Fruit fly (Drosophila melanogaster) whole organism, embryonic: ENCODE results near the gene Dhdds.

Source experiments
- Bdp1 ChIP-seq: fragments of 200-800 bp; sonication (Bioruptor generic); optimal IDR thresholded peaks from 3 replicates; lab custom pipeline; 2016; ENCODE audit warnings: missing biosample characterization, missing genetic modification characterization
- BtbVII ChIP-seq: fragments of 200-800 bp; sonication (Bioruptor generic); optimal IDR thresholded peaks from 3 replicates; lab custom pipeline; 2017; ENCODE audit warnings: missing biosample characterization, mild to moderate bottlenecking, missing genetic modification characterization
- CG11504 ChIP-seq: fragments of 200-800 bp; sonication (Bioruptor generic); optimal IDR thresholded peaks from 3 replicates; lab custom pipeline; 2019; ENCODE audit warnings: missing biosample characterization, mild to moderate bottlenecking, missing genetic modification characterization, moderate library complexity
- CG12391 ChIP-seq: fragments of 200-800 bp; sonication (Bioruptor generic); optimal IDR thresholded peaks from 3 replicates; lab custom pipeline; 2018; ENCODE audit warnings: missing biosample characterization, mild to moderate bottlenecking, missing genetic modification characterization, moderate library complexity
- CG12659 ChIP-seq: fragments of 200-800 bp; sonication (Bioruptor generic); optimal IDR thresholded peaks from 3 replicates; lab custom pipeline; 2017; ENCODE audit warnings: mild to moderate bottlenecking, missing biosample characterization, missing genetic modification reagents, missing genetic modification characterization
- CG14014 ChIP-seq: fragments of 200-800 bp; sonication (Bioruptor generic); IDR thresholded peaks from 2 replicates; pipeline ENCODE4 v1.3.6; 2022; ENCODE audit warnings: missing biosample characterization, missing genetic modification characterization
- CG14441 ChIP-seq: fragments of 200-800 bp; sonication (Bioruptor generic); IDR thresholded peaks from 2 replicates; pipeline ENCODE4 v1.3.6; 2022; ENCODE audit warnings: missing biosample characterization, missing genetic modification characterization
- CG15073 ChIP-seq: fragments of 200-800 bp; sonication (Bioruptor generic); optimal IDR thresholded peaks from 2 replicates; lab custom pipeline; 2016; ENCODE audit warnings: missing biosample characterization, missing genetic modification characterization
- CG15269 ChIP-seq: fragments of 200-800 bp; sonication (Bioruptor generic); optimal IDR thresholded peaks from 2 replicates; lab custom pipeline; 2018; ENCODE audit warnings: missing biosample characterization, mild to moderate bottlenecking, missing genetic modification characterization, moderate library complexity
- CG17328 ChIP-seq: fragments of 200-800 bp; sonication (Bioruptor generic); IDR thresholded peaks from 2 replicates; pipeline ENCODE4 v1.3.6; 2022; ENCODE audit warnings: missing biosample characterization, missing genetic modification characterization
- CG17912 ChIP-seq: fragments of 200-800 bp; sonication (Bioruptor generic); optimal IDR thresholded peaks from 2 replicates; lab custom pipeline; 2018; ENCODE audit warnings: missing biosample characterization, mild to moderate bottlenecking, missing genetic modification characterization
- CG2116 ChIP-seq: fragments of 200-800 bp; sonication (Bioruptor generic); optimal IDR thresholded peaks from 3 replicates; lab custom pipeline; 2018; ENCODE audit warnings: missing biosample characterization, mild to moderate bottlenecking, missing genetic modification characterization
- CG2129 ChIP-seq: fragments of 200-800 bp; sonication (Bioruptor generic); IDR thresholded peaks from 2 replicates; pipeline ENCODE4 v1.3.6; 2022; ENCODE audit warnings: missing biosample characterization, missing genetic modification characterization; ENCODE audit not compliant: partially characterized antibody
- CG31388 ChIP-seq: fragments of 200-800 bp; sonication (Bioruptor generic); optimal IDR thresholded peaks from 2 replicates; lab custom pipeline; 2016; ENCODE audit warnings: missing biosample characterization, missing genetic modification characterization
- CG31441 ChIP-seq: fragments of 200-800 bp; sonication (Bioruptor generic); IDR thresholded peaks from 2 replicates; pipeline ENCODE4 v1.3.6; 2022; ENCODE audit warnings: missing biosample characterization, missing genetic modification characterization
- CG32767 ChIP-seq: fragments of 200-800 bp; sonication (Bioruptor generic); IDR thresholded peaks from 2 replicates; pipeline ENCODE4 v1.3.6; 2022; ENCODE audit warnings: missing biosample characterization, missing genetic modification characterization
- CG32772 ChIP-seq: fragments of 200-800 bp; sonication (Bioruptor generic); IDR thresholded peaks from 2 replicates; pipeline ENCODE4 v1.3.6; 2022; ENCODE audit warnings: missing biosample characterization, missing genetic modification characterization
- CG43689 ChIP-seq: fragments of 200-800 bp; sonication (Bioruptor generic); IDR thresholded peaks from 2 replicates; pipeline ENCODE4 v1.3.6; 2022; ENCODE audit warnings: missing biosample characterization, missing genetic modification characterization
- CG6654 ChIP-seq: fragments of 200-800 bp; sonication (Bioruptor generic); optimal IDR thresholded peaks from 2 replicates; lab custom pipeline; 2017; ENCODE audit warnings: missing biosample characterization, mild to moderate bottlenecking, missing genetic modification characterization
- CG7786 ChIP-seq: fragments of 200-800 bp; sonication (Bioruptor generic); optimal IDR thresholded peaks from 2 replicates; lab custom pipeline; 2016; ENCODE audit warnings: missing biosample characterization, missing genetic modification characterization
- CG9797 ChIP-seq: fragments of 200-800 bp; sonication (Bioruptor generic); optimal IDR thresholded peaks from 3 replicates; lab custom pipeline; 2018; ENCODE audit warnings: missing biosample characterization, mild to moderate bottlenecking, missing genetic modification characterization
- CG9817 ChIP-seq: fragments of 200-800 bp; sonication (Bioruptor generic); optimal IDR thresholded peaks from 2 replicates; lab custom pipeline; 2018; ENCODE audit warnings: missing biosample characterization, mild to moderate bottlenecking, missing genetic modification characterization, moderate library complexity
- Dip2 ChIP-seq: fragments of 200-800 bp; sonication (Bioruptor generic); IDR thresholded peaks from 2 replicates; pipeline ENCODE4 v1.3.6; 2022; ENCODE audit warnings: missing biosample characterization, missing genetic modification characterization
- HLH3B ChIP-seq: fragments of 200-800 bp; sonication (Bioruptor generic); IDR thresholded peaks from 2 replicates; pipeline ENCODE4 v1.3.6; 2022; ENCODE audit warnings: missing biosample characterization, missing genetic modification characterization
- Hr78 ChIP-seq, 2 experiments: fragments of 200-800 bp in 1 of 2; fragments of >200 bp in 1 of 2; sonication (Bioruptor generic) in 1 of 2; optimal IDR thresholded peaks; 2 replicates each; lab custom pipeline; 2017 to 2019; ENCODE audit warnings: missing biosample characterization in 2 of 2, missing genetic modification characterization in 2 of 2, mild to moderate bottlenecking in 1 of 2, moderate library complexity in 1 of 2
- ase ChIP-seq: fragments of 200-800 bp; sonication (Bioruptor generic); IDR thresholded peaks from 3 replicates; pipeline ENCODE4 v1.3.6; 2022; ENCODE audit warnings: missing biosample characterization, missing genetic modification characterization
- chinmo ChIP-seq: fragments of 200-800 bp; sonication (Bioruptor generic); IDR thresholded peaks from 4 replicates; pipeline ENCODE4 v1.3.6; 2022; ENCODE audit warnings: missing biosample characterization, missing genetic modification characterization; ENCODE audit not compliant: partially characterized antibody
- disco-r ChIP-seq: fragments of 200-800 bp; sonication (Bioruptor generic); optimal IDR thresholded peaks from 2 replicates; lab custom pipeline; 2016; ENCODE audit warnings: missing biosample characterization, missing genetic modification characterization
- ewg ChIP-seq: fragments of 200-800 bp; sonication (Bioruptor generic); optimal IDR thresholded peaks from 3 replicates; lab custom pipeline; 2017; ENCODE audit warnings: mild to moderate bottlenecking, missing biosample characterization, missing genetic modification reagents, missing genetic modification characterization
- fd102C ChIP-seq: fragments of 200-800 bp; sonication (Bioruptor generic); optimal IDR thresholded peaks from 2 replicates; lab custom pipeline; 2018; ENCODE audit warnings: missing biosample characterization, mild to moderate bottlenecking, missing genetic modification characterization, moderate library complexity
- fd64A ChIP-seq: fragments of 200-800 bp; sonication (Bioruptor generic); optimal IDR thresholded peaks from 3 replicates; lab custom pipeline; 2018; ENCODE audit warnings: missing biosample characterization, mild to moderate bottlenecking, missing genetic modification characterization
- kay ChIP-seq: fragments of 200-800 bp; sonication (Bioruptor generic); optimal IDR thresholded peaks from 2 replicates; lab custom pipeline; 2016; ENCODE audit warnings: missing biosample characterization, missing genetic modification characterization
- nerfin-2 ChIP-seq: fragments of 200-800 bp; sonication (Bioruptor generic); IDR thresholded peaks from 2 replicates; pipeline ENCODE4 v1.3.6; 2022; ENCODE audit warnings: missing biosample characterization, missing genetic modification characterization; ENCODE audit not compliant: partially characterized antibody
- pb ChIP-seq: fragments of 200-800 bp; sonication (Bioruptor generic); optimal IDR thresholded peaks from 3 replicates; lab custom pipeline; 2016; ENCODE audit warnings: missing biosample characterization, missing genetic modification characterization
- pros ChIP-seq: fragments of 200-800 bp; sonication (Bioruptor generic); optimal IDR thresholded peaks from 3 replicates; lab custom pipeline; 2019; ENCODE audit warnings: missing biosample characterization, mild to moderate bottlenecking, missing genetic modification characterization, moderate library complexity
- slbo ChIP-seq: fragments of 200-800 bp; sonication (Bioruptor generic); IDR thresholded peaks from 2 replicates; pipeline ENCODE4 v1.3.6; 2022; ENCODE audit warnings: missing biosample characterization, missing genetic modification characterization
- ssp ChIP-seq: fragments of 200-800 bp; sonication (Bioruptor generic); IDR thresholded peaks from 2 replicates; pipeline ENCODE4 v1.3.6; 2022; ENCODE audit warnings: missing biosample characterization, missing genetic modification characterization
- tna ChIP-seq: fragments of 200-800 bp; sonication (Bioruptor generic); IDR thresholded peaks from 2 replicates; pipeline ENCODE4 v1.3.6; 2022; ENCODE audit warnings: missing biosample characterization, missing genetic modification characterization; ENCODE audit not compliant: partially characterized antibody
- trh ChIP-seq: fragments of 200-800 bp; sonication (Bioruptor generic); optimal IDR thresholded peaks from 2 replicates; lab custom pipeline; 2016; ENCODE audit warnings: missing biosample characterization, missing genetic modification characterization
- vnd ChIP-seq: fragments of 200-800 bp; sonication (Bioruptor generic); IDR thresholded peaks from 3 replicates; pipeline ENCODE4 v1.3.6; 2022; ENCODE audit warnings: missing biosample characterization, missing genetic modification characterization; ENCODE audit not compliant: partially characterized antibody

The Dhdds gene

DNA sequence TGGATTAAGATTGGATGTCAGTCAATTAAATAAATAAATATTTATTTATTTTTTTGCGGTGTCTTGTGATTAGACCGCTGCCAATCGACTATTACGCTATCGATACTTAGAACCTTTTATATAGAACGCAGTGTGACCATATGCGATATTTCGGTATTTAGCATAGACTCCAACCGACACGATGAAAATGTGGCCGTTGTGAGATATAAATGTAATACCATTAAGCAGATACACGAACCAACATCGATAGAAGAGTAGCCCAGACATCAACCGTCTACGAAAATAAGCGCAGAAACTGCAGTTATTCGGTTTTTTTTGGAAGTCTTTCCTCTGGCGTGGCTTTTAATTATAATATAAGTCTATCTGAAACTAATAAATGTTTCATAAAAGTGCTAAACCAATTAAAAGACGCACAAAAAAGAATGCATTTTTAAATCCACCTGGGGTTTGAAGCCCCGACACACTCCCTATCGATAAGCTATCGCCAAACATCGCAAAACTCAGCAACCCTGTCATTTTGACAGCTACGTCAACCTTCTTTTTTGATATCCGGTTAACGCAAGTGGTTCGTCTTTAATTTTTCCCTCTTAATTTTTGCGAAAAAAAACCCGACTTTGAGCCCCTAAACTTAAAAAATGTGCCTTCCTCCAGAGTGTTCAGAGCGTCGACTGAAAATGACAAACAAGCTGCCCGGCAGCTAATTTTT, at the start of gene Dhdds, which contains the start of gene RpS14a (continued):
- TF ChIP-seq CG14014 (GFP tag; lab: Robert Waterston, UW) (peak; percentile 10; the same call in 1 of the 2 replicates), CG9817 (no peak), fd102C (GFP tag; lab: Kevin White, UChicago) (no peak), CG32772 (GFP tag; lab: Robert Waterston, UW) (no peak), kay (GFP tag; lab: Kevin White, UChicago) (no peak), ewg (peak; percentile 44), CG12391 (tag; lab: Kevin White, UChicago) (peak; percentile 63), Hr78 (GFP tag; optimal IDR thresholded peaks at IDR 0.05; lab: Kevin White, UChicago) (no peak), CG2116 (GFP tag; lab: Kevin White, UChicago) (peak; percentile 97), HLH3B (GFP tag; lab: Robert Waterston, UW) (no peak), CG6654 (GFP tag; lab: Kevin White, UChicago) (peak; percentile 8), CG12659 (GFP tag; lab: Kevin White, UChicago) (peak; percentile 86), tna (GFP tag; lab: Robert Waterston, UW) (peak; percentile 35; the same call in 1 of the 2 replicates), BtbVII (GFP tag; lab: Kevin White, UChicago) (peak; percentile 54), CG32767 (GFP tag; lab: Robert Waterston, UW) (no peak), fd64A (GFP tag; lab: Kevin White, UChicago) (peak; percentile 12), slbo (GFP tag; lab: Robert Waterston, UW) (no peak; the same call in 1 of the 2 replicates), CG31388 (GFP tag; lab: Kevin White, UChicago) (no peak), vnd (peak; percentile 75), CG2129 (GFP tag; lab: Robert Waterston, UW) (peak; percentile 47; the same call in 1 of the 2 replicates), chinmo (GFP tag; lab: Robert Waterston, UW) (no peak), trh (GFP tag; lab: Kevin White, UChicago) (peak; percentile 52), CG11504 (tag; lab: Kevin White, UChicago) (no peak), CG15269 (tag; lab: Kevin White, UChicago) (peak; percentile 38), pros (no peak), CG17328 (GFP tag; lab: Robert Waterston, UW) (peak; percentile 61), CG31441 (peak; percentile 69; the same call in 1 of the 2 replicates), CG14441 (GFP tag; lab: Robert Waterston, UW) (0 out of 2 replicates have a peak, but pooled peaks have one; percentile 7), ase (no peak), CG43689 (no peak), ssp (GFP tag; lab: Robert Waterston, UW) (no peak), CG17912 (GFP tag; lab: Kevin White, UChicago) (peak; percentile 19), disco-r (GFP tag; lab: Kevin White, UChicago) (no peak), pb (GFP tag; lab: Kevin White, UChicago) (peak; percentile 31), CG9797 (GFP tag; lab: Kevin White, UChicago) (peak; percentile 92), nerfin-2 (GFP tag; lab: Robert Waterston, UW) (peak; percentile 24; the same call in 1 of the 2 replicates), Bdp1 (GFP tag; lab: Kevin White, UChicago) (peak; percentile 24), CG7786 (GFP tag; lab: Kevin White, UChicago) (peak; percentile 25), CG15073 (GFP tag; lab: Kevin White, UChicago) (no peak), Dip2 (GFP tag; lab: Robert Waterston, UW) (no peak)
